Worm (Caenorhabditis elegans) whole organism, young adult: ENCODE results near the gene F10G7.10.

Source experiments
- B0336.3 ChIP-seq: fragments of 200-800 bp; sonication (Bioruptor generic); IDR thresholded peaks from 2 replicates; pipeline ENCODE4 v1.3.6; 2022; ENCODE audit warnings: missing genetic modification characterization, missing compliant biosample characterization
- C17E4.6 ChIP-seq: fragments of 200-800 bp; sonication (Bioruptor generic); IDR thresholded peaks from 2 replicates; pipeline ENCODE4 v1.3.6; 2022; ENCODE audit warnings: missing genetic modification reagents, missing genetic modification characterization, missing compliant biosample characterization
- F10E7.11 ChIP-seq: sonication (generic microtip); optimal IDR thresholded peaks from 2 replicates; lab custom pipeline; 2017; ENCODE audit warnings: mild to moderate bottlenecking, missing genetic modification characterization, moderate library complexity, missing compliant biosample characterization
- F22D6.2 ChIP-seq: sonication (generic microtip); optimal IDR thresholded peaks from 2 replicates; lab custom pipeline; 2016; ENCODE audit warnings: mild to moderate bottlenecking, missing genetic modification characterization, missing compliant biosample characterization
- F23B12.7 ChIP-seq: sonication (generic microtip); optimal IDR thresholded peaks from 2 replicates; lab custom pipeline; 2017; ENCODE audit warnings: missing genetic modification characterization, mild to moderate bottlenecking, missing compliant biosample characterization, antibody characterized with exemption, moderate library complexity; ENCODE audit not compliant: insufficient read depth
- F33H1.4 ChIP-seq: fragments of 200-800 bp; sonication (Bioruptor generic); IDR thresholded peaks from 2 replicates; pipeline ENCODE4 v1.3.6; 2022; ENCODE audit warnings: missing genetic modification reagents, missing genetic modification characterization, missing compliant biosample characterization
- F49E8.2 ChIP-seq: sonication (generic microtip); optimal IDR thresholded peaks from 3 replicates; lab custom pipeline; 2017; ENCODE audit warnings: missing genetic modification characterization, mild to moderate bottlenecking, missing compliant biosample characterization, antibody characterized with exemption, moderate library complexity; ENCODE audit not compliant: insufficient read depth
- K11D2.4 ChIP-seq: fragments of 200-800 bp; sonication (Bioruptor generic); IDR thresholded peaks from 2 replicates; pipeline ENCODE4 v1.3.6; 2022; ENCODE audit warnings: missing genetic modification reagents, missing genetic modification characterization, missing compliant biosample characterization
- T26A5.8 ChIP-seq: sonication (generic microtip); optimal IDR thresholded peaks from 2 replicates; lab custom pipeline; 2016; ENCODE audit warnings: missing genetic modification characterization, missing compliant biosample characterization
- Y53F4B.3 ChIP-seq: fragments of 200-800 bp; sonication (Bioruptor generic); IDR thresholded peaks from 2 replicates; pipeline ENCODE4 v1.3.6; 2022; ENCODE audit warnings: missing genetic modification reagents, missing genetic modification characterization, missing compliant biosample characterization
- Y56A3A.18 ChIP-seq: fragments of 200-800 bp; sonication (Bioruptor generic); IDR thresholded peaks from 2 replicates; pipeline ENCODE4 v1.3.6; 2022; ENCODE audit warnings: missing genetic modification reagents, missing genetic modification characterization, missing compliant biosample characterization
- ZK185.1 ChIP-seq: sonication (generic microtip); optimal IDR thresholded peaks from 2 replicates; lab custom pipeline; 2016; ENCODE audit warnings: mild to moderate bottlenecking, missing genetic modification characterization, missing compliant biosample characterization; ENCODE audit not compliant: poor library complexity, severe bottlenecking
- athp-1 ChIP-seq: sonication (generic microtip); optimal IDR thresholded peaks from 2 replicates; lab custom pipeline; 2017; ENCODE audit warnings: mild to moderate bottlenecking, missing genetic modification characterization, missing compliant biosample characterization
- attf-5 ChIP-seq: fragments of 200-800 bp; sonication (Bioruptor generic); optimal IDR thresholded peaks from 2 replicates; lab custom pipeline; 2018; ENCODE audit warnings: mild to moderate bottlenecking, missing genetic modification characterization, missing compliant biosample characterization
- bed-1 ChIP-seq: fragments of 200-800 bp; sonication (Bioruptor generic); IDR thresholded peaks from 2 replicates; pipeline ENCODE4 v1.3.6; 2022; ENCODE audit warnings: missing genetic modification reagents, missing genetic modification characterization, missing compliant biosample characterization
- cebp-1 ChIP-seq, 2 experiments: fragments of 200-800 bp in 1 of 2; sonication (Bioruptor generic) in 1 of 2; sonication (generic microtip) in 1 of 2; IDR thresholded peaks in 1 of 2; optimal IDR thresholded peaks in 1 of 2; 2 replicates each; pipeline versions ENCODE4 v1.3.6 to Lab custom; 2017 to 2022; ENCODE audit warnings: missing compliant biosample characterization in 2 of 2, missing genetic modification characterization in 2 of 2, mild to moderate bottlenecking in 1 of 2, missing genetic modification reagents in 1 of 2, moderate library complexity in 1 of 2
- ceh-100 ChIP-seq: fragments of 200-800 bp; sonication (Bioruptor generic); IDR thresholded peaks from 2 replicates; pipeline ENCODE4 v1.3.6; 2022; ENCODE audit warnings: missing genetic modification reagents, missing genetic modification characterization, missing compliant biosample characterization
- ceh-27 ChIP-seq: fragments of 200-800 bp; sonication (Bioruptor generic); optimal IDR thresholded peaks from 2 replicates; lab custom pipeline; 2018; ENCODE audit warnings: mild to moderate bottlenecking, missing genetic modification characterization, moderate library complexity, missing compliant biosample characterization
- ceh-91 ChIP-seq: fragments of 200-800 bp; sonication (Bioruptor generic); IDR thresholded peaks from 2 replicates; pipeline ENCODE4 v1.3.6; 2022; ENCODE audit warnings: missing genetic modification reagents, missing genetic modification characterization, missing compliant biosample characterization
- chd-7 ChIP-seq: sonication (generic microtip); optimal IDR thresholded peaks from 2 replicates; lab custom pipeline; 2016; ENCODE audit warnings: mild to moderate bottlenecking, missing genetic modification characterization, moderate library complexity, missing compliant biosample characterization
- dox-1 ChIP-seq: fragments of 200-800 bp; sonication (Bioruptor generic); IDR thresholded peaks from 2 replicates; pipeline ENCODE4 v1.3.6; 2022; ENCODE audit warnings: missing genetic modification reagents, missing genetic modification characterization, missing compliant biosample characterization
- efl-1 ChIP-seq: fragments of 150-350 bp; optimal IDR thresholded peaks from 2 replicates; lab custom pipeline; 2014; ENCODE audit warnings: missing biosample characterization, missing genetic modification reagents, missing genetic modification characterization
- egl-18 ChIP-seq: fragments of 200-800 bp; sonication (Bioruptor generic); IDR thresholded peaks from 2 replicates; pipeline ENCODE4 v1.3.6; 2022; ENCODE audit warnings: missing genetic modification reagents, missing genetic modification characterization, missing compliant biosample characterization
- hlh-12 ChIP-seq: sonication (generic microtip); optimal IDR thresholded peaks from 2 replicates; lab custom pipeline; 2016; ENCODE audit warnings: missing genetic modification characterization, missing compliant biosample characterization
- hlh-26 ChIP-seq: fragments of 200-800 bp; sonication (Bioruptor generic); conservative IDR thresholded peaks from 2 replicates; pipeline ENCODE4 v1.3.6; 2022; ENCODE audit warnings: missing genetic modification reagents, missing genetic modification characterization, missing compliant biosample characterization
- hmg-1.2 ChIP-seq: fragments of 200-800 bp; sonication (Bioruptor generic); IDR thresholded peaks from 2 replicates; pipeline ENCODE4 v1.3.6; 2022; ENCODE audit warnings: missing genetic modification reagents, missing genetic modification characterization, missing compliant biosample characterization
- hmg-20 ChIP-seq: fragments of 200-800 bp; sonication (Bioruptor generic); IDR thresholded peaks from 2 replicates; pipeline ENCODE4 v1.3.6; 2022; ENCODE audit warnings: missing genetic modification reagents, missing genetic modification characterization, missing compliant biosample characterization
- hrde-1 ChIP-seq: sonication (generic microtip); optimal IDR thresholded peaks from 2 replicates; lab custom pipeline; 2016; ENCODE audit warnings: missing genetic modification characterization, mild to moderate bottlenecking, missing compliant biosample characterization, moderate library complexity, missing genotype, missing genetic modification reagents, borderline replicate concordance
- lsl-1 ChIP-seq: fragments of 200-800 bp; sonication (Bioruptor generic); optimal IDR thresholded peaks from 2 replicates; lab custom pipeline; 2018; ENCODE audit warnings: mild to moderate bottlenecking, missing genetic modification characterization, moderate library complexity, missing compliant biosample characterization
- madf-10 ChIP-seq: sonication (generic microtip); optimal IDR thresholded peaks from 2 replicates; lab custom pipeline; 2016; ENCODE audit warnings: mild to moderate bottlenecking, missing genetic modification characterization, missing compliant biosample characterization
- madf-3 ChIP-seq: fragments of 200-800 bp; sonication (Bioruptor generic); IDR thresholded peaks from 2 replicates; pipeline ENCODE4 v1.3.6; 2022; ENCODE audit warnings: missing genetic modification reagents, missing genetic modification characterization, missing compliant biosample characterization
- madf-6 ChIP-seq: fragments of 200-800 bp; sonication (Bioruptor generic); IDR thresholded peaks from 2 replicates; pipeline ENCODE4 v1.3.6; 2022; ENCODE audit warnings: missing genetic modification reagents, missing genetic modification characterization, missing compliant biosample characterization
- nfyb-1 ChIP-seq: fragments of 200-800 bp; sonication (Bioruptor generic); IDR thresholded peaks from 2 replicates; pipeline ENCODE4 v1.3.6; 2022; ENCODE audit warnings: missing genetic modification reagents, missing genetic modification characterization, missing compliant biosample characterization
- pbrm-1 ChIP-seq: fragments of 200-800 bp; sonication (Bioruptor generic); IDR thresholded peaks from 2 replicates; pipeline ENCODE4 v1.3.6; 2022; ENCODE audit warnings: missing genetic modification reagents, missing genetic modification characterization, missing compliant biosample characterization
- rcor-1 ChIP-seq: fragments of 200-800 bp; sonication (Bioruptor generic); IDR thresholded peaks from 2 replicates; pipeline ENCODE4 v1.3.6; 2022; ENCODE audit warnings: missing genetic modification reagents, missing genetic modification characterization, missing compliant biosample characterization
- snpc-1.1 ChIP-seq: sonication (generic microtip); optimal IDR thresholded peaks from 2 replicates; lab custom pipeline; 2017; ENCODE audit warnings: missing genetic modification characterization, mild to moderate bottlenecking, missing compliant biosample characterization, antibody characterized with exemption, moderate library complexity, missing genotype, missing genetic modification reagents; ENCODE audit not compliant: insufficient read depth
- snpc-3.4 ChIP-seq: sonication (generic microtip); optimal IDR thresholded peaks from 2 replicates; lab custom pipeline; 2017; ENCODE audit warnings: missing genetic modification characterization, mild to moderate bottlenecking, missing compliant biosample characterization, antibody characterized with exemption, moderate library complexity, missing genotype, missing genetic modification reagents
- snpc-4 ChIP-seq, 5 experiments: fragments of 150-350 bp in 1 of 5; sonication (generic microtip) in 4 of 5; optimal IDR thresholded peaks; 2 replicates each; lab custom pipeline; 2014 to 2018; ENCODE audit warnings: missing genetic modification characterization in 5 of 5, missing biosample characterization in 3 of 5, antibody characterized with exemption in 2 of 5, mild to moderate bottlenecking in 2 of 5, missing compliant biosample characterization in 2 of 5, missing genotype in 2 of 5, moderate library complexity in 2 of 5, missing genetic modification reagents in 1 of 5
- tbp1 ChIP-seq: fragments of 200-800 bp; sonication (Bioruptor generic); optimal IDR thresholded peaks from 2 replicates; lab custom pipeline; 2018; ENCODE audit warnings: mild to moderate bottlenecking, missing genetic modification characterization, missing compliant biosample characterization
- xnd-1 ChIP-seq: sonication (generic microtip); optimal IDR thresholded peaks from 2 replicates; lab custom pipeline; 2016; ENCODE audit warnings: missing genotype, missing genetic modification reagents, missing genetic modification characterization, missing compliant biosample characterization
- zim-3 ChIP-seq: sonication (generic microtip); optimal IDR thresholded peaks from 2 replicates; lab custom pipeline; 2017; ENCODE audit warnings: mild to moderate bottlenecking, missing genetic modification characterization, moderate library complexity, missing compliant biosample characterization
- ztf-25 ChIP-seq: fragments of 200-800 bp; sonication (Bioruptor generic); IDR thresholded peaks from 2 replicates; pipeline ENCODE4 v1.3.6; 2022; ENCODE audit warnings: missing genetic modification reagents, missing genetic modification characterization, missing compliant biosample characterization
- ztf-3 ChIP-seq: fragments of 200-800 bp; sonication (Bioruptor generic); optimal IDR thresholded peaks from 2 replicates; lab custom pipeline; 2018; ENCODE audit warnings: mild to moderate bottlenecking, missing genetic modification characterization, missing compliant biosample characterization

The F10G7.10 gene

DNA sequence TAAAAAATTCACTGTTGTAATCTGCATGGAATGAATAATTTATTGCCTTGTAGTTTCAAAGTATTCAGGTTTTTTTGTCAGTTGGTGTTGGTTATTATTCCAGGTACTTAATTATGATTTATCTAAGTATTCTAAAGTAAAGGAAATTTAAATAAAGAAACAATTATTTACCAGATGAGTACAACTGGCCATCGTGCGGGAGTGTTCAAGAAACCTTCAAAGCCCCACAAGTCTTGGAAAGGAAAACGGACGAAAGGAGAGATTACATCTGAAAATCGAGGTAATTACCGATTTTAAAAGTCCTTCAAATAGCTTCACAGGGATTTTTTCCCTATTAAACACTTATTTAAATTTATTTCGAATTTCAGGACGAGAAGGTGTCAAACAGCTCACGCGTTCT, 15.9 kb downstream of the F10G7.10 start, which contains the start of gene tag-151 (continued):
- no peak for TF ChIP-seq cebp-1 (GFP tag; IDR thresholded peaks at IDR 0.05; lab: Robert Waterston, UW)
- no peak for TF ChIP-seq cebp-1 (tag; optimal IDR thresholded peaks at IDR 0.05; lab: Kevin White, UChicago)
- TF ChIP-seq F22D6.2 (tag; lab: Kevin White, UChicago), result no peak
- TF ChIP-seq madf-3 (GFP tag; lab: Robert Waterston, UW), result peak; percentile 70; the same call in 1 of the 2 replicates
- TF ChIP-seq ztf-3 (GFP tag; lab: Kevin White, UChicago), result no peak
- TF ChIP-seq T26A5.8 (tag; lab: Kevin White, UChicago), result no peak
- TF ChIP-seq lsl-1 (GFP tag; lab: Kevin White, UChicago), result no peak
- peak; percentile 40 for TF ChIP-seq madf-6 (GFP tag; lab: Robert Waterston, UW)
- TF ChIP-seq Y53F4B.3 (GFP tag; lab: Robert Waterston, UW), result no peak
- no peak for TF ChIP-seq hlh-12 (tag; lab: Kevin White, UChicago)
- no peak for TF ChIP-seq zim-3 (tag; lab: Kevin White, UChicago)
- TF ChIP-seq hrde-1, result peak; percentile 77
- no peak for TF ChIP-seq bed-1 (GFP tag; lab: Robert Waterston, UW)
- peak; percentile 66; the same call in 1 of the 2 replicates for TF ChIP-seq B0336.3 (GFP tag; lab: Robert Waterston, UW)
- no peak for TF ChIP-seq snpc-1.1 (tag; lab: Kevin White, UChicago)
- peak; percentile 66 for TF ChIP-seq snpc-3.4 (tag; lab: Kevin White, UChicago)
- no peak for TF ChIP-seq tbp1 (GFP tag; lab: Kevin White, UChicago)
- no peak for TF ChIP-seq rcor-1 (GFP tag; lab: Robert Waterston, UW)
- TF ChIP-seq athp-1 (tag; lab: Kevin White, UChicago), result peak; percentile 37
- TF ChIP-seq ceh-100 (GFP tag; lab: Robert Waterston, UW), result no peak
- no peak for TF ChIP-seq egl-18 (GFP tag; lab: Robert Waterston, UW)

DNA sequence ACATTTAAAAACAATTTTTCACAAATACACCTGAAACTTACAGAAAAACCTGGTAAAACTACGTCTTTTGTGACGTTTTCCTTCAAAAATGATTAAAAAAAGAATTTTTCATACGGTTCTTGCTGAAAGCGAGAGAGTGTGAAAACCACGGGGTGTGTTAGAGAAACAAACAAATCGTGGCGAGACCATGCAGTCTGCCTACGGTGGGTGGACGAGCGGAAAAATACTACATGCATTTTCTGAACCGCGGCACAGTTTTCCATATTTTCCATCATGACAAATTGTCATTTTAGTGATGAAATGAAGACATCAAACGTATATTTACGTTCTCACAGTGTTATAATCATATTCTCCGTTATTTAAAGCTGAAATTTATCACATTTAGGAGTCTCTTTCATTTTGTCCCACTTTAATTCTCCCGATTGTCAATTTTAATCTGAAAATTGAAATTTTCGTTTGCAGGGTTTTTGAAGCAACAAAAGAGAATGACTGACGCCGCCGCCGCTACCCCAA, 19.6 kb downstream of the F10G7.10 start, which contains the start of the genes F10G7.9 and tsn-1:
F10G7.9 (minus strand) TSS at position 127 of the 513 bp plus-strand sequence.
tsn-1 (plus strand) TSS at position 463 of the 513 bp plus-strand sequence.
- TF ChIP-seq Y56A3A.18 (no peak), snpc-3.4 (tag; lab: Kevin White, UChicago) (peak; percentile 74), F23B12.7 (tag; lab: Kevin White, UChicago) (peak; percentile 29), ceh-91 (0 out of 2 replicates have a peak, but pooled peaks have one; percentile 33), pbrm-1 (GFP tag; lab: Robert Waterston, UW) (peak; percentile 25; the same call in 1 of the 2 replicates), ceh-27 (no peak), attf-5 (peak; percentile 58), lsl-1 (GFP tag; lab: Kevin White, UChicago) (peak; percentile 86), ztf-25 (GFP tag; lab: Robert Waterston, UW) (no peak), xnd-1 (tag; lab: Kevin White, UChicago) (peak; percentile 12), T26A5.8 (tag; lab: Kevin White, UChicago) (no peak), hlh-26 (no peak), snpc-4 (GFP tag; optimal IDR thresholded peaks at IDR 0.05; lab: Kevin White, UChicago) (no peak), snpc-4 (tag; optimal IDR thresholded peaks at IDR 0.05; lab: Kevin White, UChicago) (peak in 3 of 4 experiments; percentile 7 to 53 (median 28)), nfyb-1 (GFP tag; lab: Robert Waterston, UW) (peak; percentile 33; the same call in 1 of the 2 replicates), hrde-1 (no peak), tbp1 (GFP tag; lab: Kevin White, UChicago) (peak; percentile 30), hmg-1.2 (peak; percentile 79), F49E8.2 (peak; percentile 6), K11D2.4 (GFP tag; lab: Robert Waterston, UW) (no peak), F10E7.11 (tag; lab: Kevin White, UChicago) (no peak), hmg-20 (GFP tag; lab: Robert Waterston, UW) (no peak), madf-10 (tag; lab: Kevin White, UChicago) (no peak), C17E4.6 (GFP tag; lab: Robert Waterston, UW) (no peak), ZK185.1 (tag; lab: Kevin White, UChicago) (peak; percentile 16), chd-7 (tag; lab: Kevin White, UChicago) (no peak), dox-1 (GFP tag; lab: Robert Waterston, UW) (peak; percentile 88), F33H1.4 (GFP tag; lab: Robert Waterston, UW) (peak; percentile 92), ceh-100 (GFP tag; lab: Robert Waterston, UW) (peak; percentile 50; the same call in 1 of the 2 replicates), efl-1 (GFP tag; lab: Kevin White, UChicago) (peak; percentile 40)
